Worm (Caenorhabditis elegans) whole organism, young adult: ENCODE data around the gene F32D8.14.

Experiments
- F57A8.1 ChIP-seq: fragments of 200-800 bp; sonication (Bioruptor generic); optimal IDR thresholded peaks from 2 replicates; lab custom pipeline; 2018; ENCODE audit warnings: mild to moderate bottlenecking, missing genetic modification characterization, moderate library complexity, missing compliant biosample characterization
- ama-1 ChIP-seq, 3 experiments: fragments of 150-350 bp in 1 of 3; sonication (generic microtip) in 2 of 3; optimal IDR thresholded peaks; 2 replicates each; lab custom pipeline; 2014 to 2018; ENCODE audit warnings: missing biosample characterization in 2 of 3, missing genetic modification characterization in 2 of 3, missing genetic modification reagents in 2 of 3
- ccch-3 ChIP-seq: fragments of 200-800 bp; sonication (Bioruptor generic); optimal IDR thresholded peaks from 2 replicates; lab custom pipeline; 2018; ENCODE audit warnings: mild to moderate bottlenecking, missing genetic modification characterization, missing compliant biosample characterization
- efl-1 ChIP-seq: fragments of 150-350 bp; optimal IDR thresholded peaks from 2 replicates; lab custom pipeline; 2014; ENCODE audit warnings: missing biosample characterization, missing genetic modification reagents, missing genetic modification characterization
- ekl-4 ChIP-seq: fragments of 200-800 bp; sonication (Bioruptor generic); IDR thresholded peaks from 2 replicates; pipeline ENCODE4 v1.3.6; 2022; ENCODE audit warnings: missing genetic modification reagents, missing genetic modification characterization, missing compliant biosample characterization
- hsf-1 ChIP-seq: fragments of 200-800 bp; sonication (Bioruptor generic); IDR thresholded peaks from 2 replicates; pipeline ENCODE4 v1.3.6; 2022; ENCODE audit warnings: missing genetic modification reagents, missing genetic modification characterization, missing compliant biosample characterization
- mcd-1 ChIP-seq: fragments of 200-800 bp; sonication (Bioruptor generic); IDR thresholded peaks from 2 replicates; pipeline ENCODE4 v1.3.6; 2022; ENCODE audit warnings: missing genetic modification reagents, missing genetic modification characterization, missing compliant biosample characterization
- mel-28 ChIP-seq: sonication (generic microtip); optimal IDR thresholded peaks from 2 replicates; lab custom pipeline; 2016; ENCODE audit warnings: borderline replicate concordance, mild to moderate bottlenecking, missing genetic modification characterization, missing compliant biosample characterization
- repo-1 ChIP-seq: sonication (generic microtip); optimal IDR thresholded peaks from 2 replicates; lab custom pipeline; 2017; ENCODE audit warnings: mild to moderate bottlenecking, missing genetic modification characterization, missing compliant biosample characterization
- sea-2 ChIP-seq: fragments of 200-800 bp; sonication (Bioruptor generic); IDR thresholded peaks from 2 replicates; pipeline ENCODE4 v1.3.6; 2022; ENCODE audit warnings: missing genetic modification characterization, missing compliant biosample characterization
- tbp1 ChIP-seq: fragments of 200-800 bp; sonication (Bioruptor generic); optimal IDR thresholded peaks from 2 replicates; lab custom pipeline; 2018; ENCODE audit warnings: mild to moderate bottlenecking, missing genetic modification characterization, missing compliant biosample characterization
- ztf-28 ChIP-seq: fragments of 200-800 bp; sonication (Bioruptor generic); IDR thresholded peaks from 2 replicates; pipeline ENCODE4 v1.3.6; 2022; ENCODE audit warnings: missing genetic modification reagents, missing genetic modification characterization, missing compliant biosample characterization

DNA sequence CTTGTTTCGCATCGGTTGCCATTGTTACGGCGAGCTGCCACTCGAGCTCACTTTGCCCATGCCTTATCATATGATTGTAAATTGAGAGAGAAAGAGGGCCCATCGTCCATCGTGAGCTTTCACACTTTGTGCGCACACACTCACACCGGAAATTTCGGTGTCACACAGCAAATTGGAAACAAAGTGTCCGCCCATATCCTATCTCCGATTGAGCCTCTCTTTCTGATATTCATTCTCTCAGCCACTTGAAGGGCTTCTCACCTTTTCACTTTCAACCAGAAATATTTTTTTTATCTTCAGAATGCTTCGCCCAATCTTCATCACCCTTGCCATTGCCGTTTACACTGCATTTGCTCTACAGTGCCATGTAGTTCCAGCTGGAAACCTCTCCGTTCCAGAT lies 34.9 kb upstream of the F32D8.14 start, which contains the start of gene F58B4.3:
- TF ChIP-seq sea-2 (GFP tag; lab: Robert Waterston, UW) (no peak), mel-28 (tag; lab: Kevin White, UChicago) (no peak), ekl-4 (GFP tag; lab: Robert Waterston, UW) (no peak), ztf-28 (GFP tag; lab: Robert Waterston, UW) (no peak), F57A8.1 (no peak), ama-1 (optimal IDR thresholded peaks at IDR 0.05; lab: Kevin White, UChicago) (no peak), ama-1 (GFP tag; optimal IDR thresholded peaks at IDR 0.05; lab: Kevin White, UChicago) (no peak), ccch-3 (GFP tag; lab: Kevin White, UChicago) (no peak), repo-1 (tag; lab: Kevin White, UChicago) (no peak), mcd-1 (GFP tag; lab: Robert Waterston, UW) (no peak), efl-1 (GFP tag; lab: Kevin White, UChicago) (no peak), hsf-1 (no peak), tbp1 (GFP tag; lab: Kevin White, UChicago) (no peak)
